Worm (Caenorhabditis elegans): ENCODE data around the gene Y53F4B.51.
A peak's percentile ranks its signal among the peaks of the same experiment; 100 is the strongest.

Gene Y53F4B.51

ce11 chrII:15025599-15026164 lies 11.4 kb upstream of the Y53F4B.51 start, which contains the start of gene cmtr-1:
TSS of gene cmtr-1 (plus strand) at chrII:15026114.
- TF ChIP-seq snpc-4 (tag; optimal IDR thresholded peaks at IDR 0.05) (no peak), nhr-28 (tag; optimal IDR thresholded peaks at IDR 0.05) (no peak), cnd-1 (tag; optimal IDR thresholded peaks at IDR 0.05) (peak; percentile 77), M03D4.4 (tag; optimal IDR thresholded peaks at IDR 0.05) (peak; percentile 43), sem-2 (GFP tag; optimal IDR thresholded peaks at IDR 0.05) (peak; percentile 47), flh-1 (GFP tag; optimal IDR thresholded peaks at IDR 0.05) (no peak), unc-120 (tag; optimal IDR thresholded peaks at IDR 0.05; ENCODE audit: poor library complexity, severe bottlenecking) (peak; percentile 14), zip-8 (tag; optimal IDR thresholded peaks at IDR 0.05) (no peak), nhr-237 (tag; optimal IDR thresholded peaks at IDR 0.05) (peak; percentile 58), nhr-76 (tag; optimal IDR thresholded peaks at IDR 0.05) (no peak), ces-1 (GFP tag; optimal IDR thresholded peaks at IDR 0.05) (peak; percentile 66), nhr-2 (tag; optimal IDR thresholded peaks at IDR 0.05) (peak; percentile 3), lin-13 (tag; optimal IDR thresholded peaks at IDR 0.05) (peak; percentile 94), sptf-1 (tag; optimal IDR thresholded peaks at IDR 0.05) (peak; percentile 78), unc-62 (GFP tag; optimal IDR thresholded peaks at IDR 0.05) (peak; percentile 42), tbx-8 (GFP tag; optimal IDR thresholded peaks at IDR 0.05) (no peak), ham-2 (GFP tag; optimal IDR thresholded peaks at IDR 0.05) (no peak), ceh-43 (GFP tag; optimal IDR thresholded peaks at IDR 0.05) (peak; percentile 55), drap-1 (GFP tag; optimal IDR thresholded peaks at IDR 0.05) (peak; percentile 55), lsy-2 (tag; optimal IDR thresholded peaks at IDR 0.05) (peak; percentile 80), mab-5 (tag; optimal IDR thresholded peaks at IDR 0.05) (no peak), mls-2 (tag; optimal IDR thresholded peaks at IDR 0.05) (peak; percentile 69), blmp-1 (tag; optimal IDR thresholded peaks at IDR 0.05) (no peak), pha-4 (tag; optimal IDR thresholded peaks at IDR 0.05) (peak; percentile 97), nhr-12 (tag; optimal IDR thresholded peaks at IDR 0.05) (peak; percentile 65), unc-39 (tag; optimal IDR thresholded peaks at IDR 0.05) (no peak), ceh-39 (tag; optimal IDR thresholded peaks at IDR 0.05) (peak; percentile 86), lin-32 (GFP tag; optimal IDR thresholded peaks at IDR 0.05) (peak; percentile 40), ceh-83 (GFP tag; optimal IDR thresholded peaks at IDR 0.05) (no peak), bed-3 (GFP tag; optimal IDR thresholded peaks at IDR 0.05) (peak; percentile 16), elt-3 (tag; optimal IDR thresholded peaks at IDR 0.05) (no peak), elt-1 (tag; optimal IDR thresholded peaks at IDR 0.05; ENCODE audit: borderline replicate concordance, insufficient read depth) (no peak), mep-1 (tag; optimal IDR thresholded peaks at IDR 0.05) (peak; percentile 94), ztf-11 (tag; optimal IDR thresholded peaks at IDR 0.05) (peak; percentile 39), hlh-1 (tag; optimal IDR thresholded peaks at IDR 0.05) (no peak)

ce11 chrII:15025100-15025499 lies 10.9 kb upstream of the Y53F4B.51 start:
- TF ChIP-seq cnd-1 (tag; optimal IDR thresholded peaks at IDR 0.05) (no peak), lsy-2 (tag; optimal IDR thresholded peaks at IDR 0.05) (peak; percentile 28)

- TF ChIP-seq mab-5 (tag; optimal IDR thresholded peaks at IDR 0.05): no peak
- TF ChIP-seq ces-1 (GFP tag; optimal IDR thresholded peaks at IDR 0.05): no peak
- no peak for TF ChIP-seq elt-1 (tag; optimal IDR thresholded peaks at IDR 0.05; ENCODE audit: borderline replicate concordance, insufficient read depth)
Measured at ce11 chrII:15018923-15019322, 4.7 kb upstream of the Y53F4B.51 start, which contains the start of gene Y53F4B.12. TSS of gene Y53F4B.12 (plus strand) at chrII:15019223.

ce11 chrII:15015669-15016068 lies 1.4 kb upstream of the Y53F4B.51 start:
- no peak for TF ChIP-seq ceh-43 (GFP tag; optimal IDR thresholded peaks at IDR 0.05)
- peak; percentile 61 for TF ChIP-seq ces-1 (GFP tag; optimal IDR thresholded peaks at IDR 0.05)
- TF ChIP-seq sem-2 (GFP tag; optimal IDR thresholded peaks at IDR 0.05): no peak
- no peak for TF ChIP-seq ceh-39 (tag; optimal IDR thresholded peaks at IDR 0.05)
- TF ChIP-seq flh-1 (GFP tag; optimal IDR thresholded peaks at IDR 0.05): no peak

Data from whole organism, mixed stage, embryonic.